Worm (Caenorhabditis elegans): ENCODE data around the gene H38K22.7.

The H38K22.7 gene

ce11 chrIII:4321399-4321798, at the start of gene H38K22.7:
Gene H38K22.7 (plus strand): TSS chrIII:4321699.
- no peak for TF ChIP-seq hlh-17 (GFP tag; optimal IDR thresholded peaks at IDR 0.05; ENCODE audit: borderline replicate concordance)

- TF ChIP-seq elt-3 (tag; optimal IDR thresholded peaks at IDR 0.05): no peak
- no peak for TF ChIP-seq ceh-90 (tag; optimal IDR thresholded peaks at IDR 0.05)
- no peak for TF ChIP-seq unc-130 (tag; optimal IDR thresholded peaks at IDR 0.05)
- no peak for TF ChIP-seq blmp-1 (tag; optimal IDR thresholded peaks at IDR 0.05)
- TF ChIP-seq aha-1 (tag; optimal IDR thresholded peaks at IDR 0.05): no peak
- TF ChIP-seq mep-1 (tag; optimal IDR thresholded peaks at IDR 0.05): no peak
- TF ChIP-seq C04F5.9 (tag; optimal IDR thresholded peaks at IDR 0.05): no peak
Measured at ce11 chrIII:4272864-4273263, 48.6 kb upstream of the H38K22.7 start.

- TF ChIP-seq lin-35 (GFP tag; optimal IDR thresholded peaks at IDR 0.05) (no peak), efl-1 (optimal IDR thresholded peaks at IDR 0.05) (no peak), efl-1 (GFP tag; optimal IDR thresholded peaks at IDR 0.05 in 1 of 2) (peak in 1 of 2 experiments; percentile 49), fos-1 (tag; optimal IDR thresholded peaks at IDR 0.05) (no peak), elt-2 (tag; optimal IDR thresholded peaks at IDR 0.05) (no peak), isw-1 (GFP tag; IDR thresholded peaks at IDR 0.05) (no peak), lin-13 (GFP tag; optimal IDR thresholded peaks at IDR 0.05) (no peak), lin-14 (GFP tag; optimal IDR thresholded peaks at IDR 0.05) (peak; percentile 12), xbp-1 (tag; optimal IDR thresholded peaks at IDR 0.05) (no peak), aly-2 (tag; optimal IDR thresholded peaks at IDR 0.05) (no peak), sox-4 (tag; optimal IDR thresholded peaks at IDR 0.05) (no peak), ceh-88 (GFP tag; IDR thresholded peaks at IDR 0.05) (no peak), hpl-2 (GFP tag; optimal IDR thresholded peaks at IDR 0.05) (no peak)
Measured at ce11 chrIII:4274524-4274923, 47.0 kb upstream of the H38K22.7 start.

ce11 chrIII:4275704-4276103, 45.8 kb upstream of the H38K22.7 start:
- TF ChIP-seq mef-2 (tag; optimal IDR thresholded peaks at IDR 0.05) (no peak), ceh-63 (GFP tag; optimal IDR thresholded peaks at IDR 0.05) (no peak), mep-1 (tag; optimal IDR thresholded peaks at IDR 0.05) (no peak), unc-30 (tag; optimal IDR thresholded peaks at IDR 0.05) (no peak), irx-1 (tag; optimal IDR thresholded peaks at IDR 0.05) (no peak), elt-3 (tag; optimal IDR thresholded peaks at IDR 0.05) (no peak), dpl-1 (GFP tag; optimal IDR thresholded peaks at IDR 0.05) (peak; percentile 14 to 55 (median 50)), blmp-1 (tag; optimal IDR thresholded peaks at IDR 0.05) (no peak), xbp-1 (tag; optimal IDR thresholded peaks at IDR 0.05) (peak; percentile 47), lsy-2 (tag; optimal IDR thresholded peaks at IDR 0.05) (peak in 1 of 2 experiments; percentile 14), lin-35 (GFP tag; optimal IDR thresholded peaks at IDR 0.05) (no peak), ces-1 (GFP tag; optimal IDR thresholded peaks at IDR 0.05) (no peak), nhr-71 (tag; optimal IDR thresholded peaks at IDR 0.05) (no peak), aha-1 (tag; optimal IDR thresholded peaks at IDR 0.05) (no peak), snpc-4 (tag; optimal IDR thresholded peaks at IDR 0.05) (no peak), mdl-1 (tag; optimal IDR thresholded peaks at IDR 0.05) (no peak), nhr-20 (tag; optimal IDR thresholded peaks at IDR 0.05) (no peak), nhr-85 (tag) (peak; percentile 31), efl-1 (optimal IDR thresholded peaks at IDR 0.05) (peak in 1 of 2 experiments; percentile 38), efl-1 (GFP tag; optimal IDR thresholded peaks at IDR 0.05 in 1 of 2) (peak; percentile 54 to 96), ceh-90 (tag; optimal IDR thresholded peaks at IDR 0.05) (no peak), jun-1 (tag; optimal IDR thresholded peaks at IDR 0.05) (no peak), rnt-1 (tag; optimal IDR thresholded peaks at IDR 0.05) (no peak)

- TF ChIP-seq unc-130 (tag; optimal IDR thresholded peaks at IDR 0.05): no peak
- no peak for TF ChIP-seq ama-1 (optimal IDR thresholded peaks at IDR 0.05)
- no peak for TF ChIP-seq nhr-237 (tag; optimal IDR thresholded peaks at IDR 0.05)
- no peak for TF ChIP-seq lin-35 (GFP tag; optimal IDR thresholded peaks at IDR 0.05)
- TF ChIP-seq ets-5 (GFP tag; IDR thresholded peaks at IDR 0.05): no peak
- no peak for TF ChIP-seq ceh-82 (tag; optimal IDR thresholded peaks at IDR 0.05)
- no peak for TF ChIP-seq C04F5.9 (tag; optimal IDR thresholded peaks at IDR 0.05)
- TF ChIP-seq zag-1 (tag; optimal IDR thresholded peaks at IDR 0.05): no peak
- no peak for TF ChIP-seq lin-13 (GFP tag; optimal IDR thresholded peaks at IDR 0.05)
- no peak for TF ChIP-seq swsn-7 (tag; optimal IDR thresholded peaks at IDR 0.05)
- no peak for TF ChIP-seq C16A3.4 (tag; optimal IDR thresholded peaks at IDR 0.05)
- no peak for TF ChIP-seq ceh-8 (GFP tag; optimal IDR thresholded peaks at IDR 0.05)
- no peak for TF ChIP-seq pax-3 (tag; optimal IDR thresholded peaks at IDR 0.05)
Measured at ce11 chrIII:4276277-4276676, 45.2 kb upstream of the H38K22.7 start.
